Worm (Caenorhabditis elegans) whole organism, L4 larva: ENCODE results near the gene T26C12.1.
A peak's percentile ranks its signal among the peaks of the same experiment; 100 is the strongest.

ENCODE experiments used
- F26F4.8 ChIP-seq: fragments of 200-800 bp; sonication (Bioruptor generic); conservative IDR thresholded peaks from 2 replicates; pipeline ENCODE4 v1.3.6; 2022; ENCODE audit warnings: missing genetic modification characterization, missing compliant biosample characterization
- T20F7.1 ChIP-seq: fragments of 200-800 bp; sonication (Bioruptor generic); optimal IDR thresholded peaks from 2 replicates; lab custom pipeline; 2018; ENCODE audit warnings: mild to moderate bottlenecking, missing genetic modification characterization, missing compliant biosample characterization
- Y48G9A.11 ChIP-seq: fragments of 200-800 bp; sonication (Bioruptor generic); IDR thresholded peaks from 2 replicates; pipeline ENCODE4 v1.3.6; 2022; ENCODE audit warnings: missing genetic modification reagents, missing genetic modification characterization, missing compliant biosample characterization
- Y75B8A.6 ChIP-seq: fragments of 200-800 bp; sonication (Bioruptor generic); IDR thresholded peaks from 2 replicates; pipeline ENCODE4 v1.3.6; 2022; ENCODE audit warnings: missing genetic modification reagents, missing genetic modification characterization, missing compliant biosample characterization
- aly-2 ChIP-seq: sonication (generic microtip); optimal IDR thresholded peaks from 2 replicates; lab custom pipeline; 2018; ENCODE audit warnings: missing biosample characterization, missing genetic modification characterization
- ama-1 ChIP-seq: fragments of 150-350 bp; optimal IDR thresholded peaks from 2 replicates; lab custom pipeline; 2014; ENCODE audit warnings: inconsistent platforms, mixed read lengths
- arid-1 ChIP-seq: fragments of 200-800 bp; sonication (Bioruptor generic); conservative IDR thresholded peaks from 2 replicates; pipeline ENCODE4 v1.3.6; 2022; ENCODE audit warnings: missing genetic modification reagents, missing genetic modification characterization, missing compliant biosample characterization
- ceh-28 ChIP-seq: fragments of 150-350 bp; optimal IDR thresholded peaks from 2 replicates; lab custom pipeline; 2014; ENCODE audit warnings: missing biosample characterization, missing genetic modification reagents, missing genetic modification characterization
- ceh-32 ChIP-seq: sonication (generic microtip); optimal IDR thresholded peaks from 2 replicates; lab custom pipeline; 2016; ENCODE audit warnings: mild to moderate bottlenecking, missing genetic modification characterization, missing compliant biosample characterization; ENCODE audit not compliant: poor library complexity
- ceh-44 ChIP-seq: fragments of 200-800 bp; sonication (Bioruptor generic); IDR thresholded peaks from 2 replicates; pipeline ENCODE4 v1.3.6; 2022; ENCODE audit warnings: missing genetic modification reagents, missing genetic modification characterization, missing compliant biosample characterization
- ceh-82 ChIP-seq: sonication (generic microtip); optimal IDR thresholded peaks from 2 replicates; lab custom pipeline; 2017; ENCODE audit warnings: missing biosample characterization, missing genetic modification characterization
- ces-1 ChIP-seq: fragments of 150-350 bp; sonication (generic microtip); optimal IDR thresholded peaks from 4 replicates; lab custom pipeline; 2014; ENCODE audit warnings: missing biosample characterization, missing genetic modification reagents, missing genetic modification characterization
- daf-19 ChIP-seq: fragments of 200-800 bp; sonication (Bioruptor generic); conservative IDR thresholded peaks from 2 replicates; pipeline ENCODE4 v1.3.6; 2022; ENCODE audit warnings: missing genetic modification characterization, missing compliant biosample characterization
- dmd-9 ChIP-seq: fragments of 200-800 bp; sonication (Bioruptor generic); IDR thresholded peaks from 2 replicates; pipeline ENCODE4 v1.3.6; 2022; ENCODE audit warnings: missing genetic modification reagents, missing genetic modification characterization, missing compliant biosample characterization
- fos-1 ChIP-seq: fragments of 150-350 bp; optimal IDR thresholded peaks from 2 replicates; lab custom pipeline; 2014; ENCODE audit warnings: missing biosample characterization, missing genetic modification characterization
- hif-1 ChIP-seq, 2 experiments: sonication (generic microtip); optimal IDR thresholded peaks; 2 replicates each; lab custom pipeline; 2016 to 2017; ENCODE audit warnings: missing compliant biosample characterization in 2 of 2, missing genetic modification characterization in 2 of 2, missing genetic modification reagents in 2 of 2, missing genotype in 2 of 2, mild to moderate bottlenecking in 1 of 2
- hlh-11 ChIP-seq: fragments of 200-800 bp; sonication (Bioruptor generic); optimal IDR thresholded peaks from 2 replicates; lab custom pipeline; 2018; ENCODE audit warnings: mild to moderate bottlenecking, missing genetic modification characterization, missing compliant biosample characterization
- hlh-30 ChIP-seq: sonication (generic microtip); optimal IDR thresholded peaks from 2 replicates; lab custom pipeline; 2017; ENCODE audit warnings: antibody characterized with exemption, mild to moderate bottlenecking, missing genetic modification characterization, missing compliant biosample characterization; ENCODE audit not compliant: insufficient read depth
- hmg-1.1 ChIP-seq: fragments of 200-800 bp; sonication (Bioruptor generic); IDR thresholded peaks from 2 replicates; pipeline ENCODE4 v1.3.6; 2022; ENCODE audit warnings: missing genetic modification reagents, missing genetic modification characterization, missing compliant biosample characterization
- jun-1 ChIP-seq: fragments of 150-350 bp; optimal IDR thresholded peaks from 2 replicates; lab custom pipeline; 2014; ENCODE audit warnings: missing biosample characterization, missing genetic modification reagents, missing genetic modification characterization
- lim-7 ChIP-seq: fragments of 200-800 bp; sonication (Bioruptor generic); IDR thresholded peaks from 2 replicates; pipeline ENCODE4 v1.3.6; 2022; ENCODE audit warnings: missing genetic modification characterization, missing compliant biosample characterization
- lin-39 ChIP-seq: fragments of 150-350 bp; optimal IDR thresholded peaks from 2 replicates; lab custom pipeline; 2014; ENCODE audit warnings: missing biosample characterization, missing genetic modification reagents, missing genetic modification characterization
- lsy-2 ChIP-seq, 2 experiments: fragments of 150-350 bp in 1 of 2; sonication (generic microtip) in 1 of 2; optimal IDR thresholded peaks; 2 replicates each; lab custom pipeline; 2014 to 2017; ENCODE audit warnings: missing biosample characterization in 2 of 2, missing genetic modification characterization in 2 of 2
- madf-5 ChIP-seq, 2 experiments: fragments of 200-800 bp; sonication (Bioruptor generic); IDR thresholded peaks; 2 replicates each; pipeline ENCODE4 v1.3.6; 2022; ENCODE audit warnings: missing compliant biosample characterization in 2 of 2, missing genetic modification characterization in 2 of 2
- madf-9 ChIP-seq: fragments of 200-800 bp; sonication (Bioruptor generic); conservative IDR thresholded peaks from 2 replicates; pipeline ENCODE4 v1.3.6; 2022; ENCODE audit warnings: missing genetic modification reagents, missing genetic modification characterization, missing compliant biosample characterization
- mdl-1 ChIP-seq, 2 experiments: fragments of 150-350 bp in 1 of 2; sonication (generic microtip) in 1 of 2; optimal IDR thresholded peaks; 2 replicates each; lab custom pipeline; 2014 to 2017; ENCODE audit warnings: missing biosample characterization in 2 of 2, missing genetic modification characterization in 2 of 2
- mdt-29 ChIP-seq: fragments of 200-800 bp; sonication (Bioruptor generic); IDR thresholded peaks from 2 replicates; pipeline ENCODE4 v1.3.6; 2022; ENCODE audit warnings: missing genetic modification reagents, missing genetic modification characterization, missing compliant biosample characterization
- mep-1 ChIP-seq: fragments of 150-350 bp; sonication (generic microtip); optimal IDR thresholded peaks from 3 replicates; lab custom pipeline; 2014; ENCODE audit warnings: missing biosample characterization, missing genetic modification characterization
- mxl-2 ChIP-seq: fragments of 200-800 bp; sonication (Bioruptor generic); conservative IDR thresholded peaks from 2 replicates; pipeline ENCODE4 v1.3.6; 2022; ENCODE audit warnings: missing genetic modification reagents, missing genetic modification characterization, missing compliant biosample characterization
- nhr-10 ChIP-seq: fragments of 150-350 bp; optimal IDR thresholded peaks from 2 replicates; lab custom pipeline; 2014; ENCODE audit warnings: missing biosample characterization, missing genetic modification characterization
- nhr-102 ChIP-seq: sonication (generic microtip); optimal IDR thresholded peaks from 2 replicates; lab custom pipeline; 2016; ENCODE audit warnings: mild to moderate bottlenecking, missing genetic modification characterization, moderate library complexity, missing compliant biosample characterization
- nhr-25 ChIP-seq: sonication (generic microtip); optimal IDR thresholded peaks from 2 replicates; lab custom pipeline; 2017; ENCODE audit warnings: missing genetic modification characterization, mild to moderate bottlenecking, missing compliant biosample characterization, antibody characterized with exemption, moderate library complexity, borderline replicate concordance; ENCODE audit not compliant: insufficient read depth
- nhr-28 ChIP-seq: fragments of 150-350 bp; optimal IDR thresholded peaks from 2 replicates; lab custom pipeline; 2014; ENCODE audit warnings: missing biosample characterization, missing genetic modification characterization
- nhr-42 ChIP-seq: fragments of 200-800 bp; sonication (Bioruptor generic); IDR thresholded peaks from 2 replicates; pipeline ENCODE4 v1.3.6; 2022; ENCODE audit warnings: missing genetic modification characterization, missing compliant biosample characterization
- nhr-6 ChIP-seq: fragments of 150-350 bp; optimal IDR thresholded peaks from 2 replicates; lab custom pipeline; 2014; ENCODE audit warnings: missing biosample characterization, missing genetic modification characterization
- nhr-76 ChIP-seq: fragments of 150-350 bp; optimal IDR thresholded peaks from 2 replicates; lab custom pipeline; 2014; ENCODE audit warnings: missing biosample characterization, missing genetic modification characterization
- nhr-77 ChIP-seq: fragments of 150-350 bp; optimal IDR thresholded peaks from 2 replicates; lab custom pipeline; 2014; ENCODE audit warnings: missing biosample characterization, missing genetic modification characterization
- pha-4 ChIP-seq, 2 experiments: fragments of 150-350 bp in 1 of 2; fragments of 200-800 bp in 1 of 2; sonication (Bioruptor generic) in 1 of 2; IDR thresholded peaks in 1 of 2; optimal IDR thresholded peaks in 1 of 2; 2 replicates each; pipeline versions ENCODE4 v1.3.6 to Lab custom; 2014 to 2022; ENCODE audit warnings: missing genetic modification characterization in 2 of 2, missing genetic modification reagents in 2 of 2, missing biosample characterization in 1 of 2, missing compliant biosample characterization in 1 of 2
- pqm-1 ChIP-seq: sonication (generic microtip); optimal IDR thresholded peaks from 2 replicates; lab custom pipeline; 2017; ENCODE audit warnings: missing biosample characterization, missing genetic modification characterization
- saeg-2 ChIP-seq: fragments of 200-800 bp; sonication (Bioruptor generic); IDR thresholded peaks from 2 replicates; pipeline ENCODE4 v1.3.6; 2022; ENCODE audit warnings: missing genetic modification reagents, missing genetic modification characterization, missing compliant biosample characterization
- sdz-12 ChIP-seq: fragments of 200-800 bp; sonication (Bioruptor generic); optimal IDR thresholded peaks from 2 replicates; lab custom pipeline; 2018; ENCODE audit warnings: mild to moderate bottlenecking, missing genetic modification characterization, missing compliant biosample characterization
- set-16 ChIP-seq: fragments of 200-800 bp; sonication (Bioruptor generic); IDR thresholded peaks from 2 replicates; pipeline ENCODE4 v1.3.6; 2022; ENCODE audit warnings: missing genetic modification reagents, missing genetic modification characterization, missing compliant biosample characterization
- snpc-1.2 ChIP-seq: fragments of 200-800 bp; sonication (Bioruptor generic); IDR thresholded peaks from 2 replicates; pipeline ENCODE4 v1.3.6; 2022; ENCODE audit warnings: missing genetic modification reagents, missing genetic modification characterization, missing compliant biosample characterization
- snpc-4 ChIP-seq: fragments of 150-350 bp; optimal IDR thresholded peaks from 2 replicates; lab custom pipeline; 2014; ENCODE audit warnings: missing biosample characterization, missing genetic modification characterization
- spr-3 ChIP-seq: fragments of 200-800 bp; sonication (Bioruptor generic); optimal IDR thresholded peaks from 2 replicates; lab custom pipeline; 2018; ENCODE audit warnings: mild to moderate bottlenecking, missing genetic modification characterization, missing compliant biosample characterization
- unc-130 ChIP-seq: sonication (generic microtip); optimal IDR thresholded peaks from 2 replicates; lab custom pipeline; 2016; ENCODE audit warnings: missing genetic modification reagents, missing genetic modification characterization, missing compliant biosample characterization
- unc-62 ChIP-seq, 3 experiments: fragments of 150-350 bp in 1 of 3; sonication (generic microtip); optimal IDR thresholded peaks in 2 of 3; peaks in 1 of 3; 1 replicate in 1 of 3; 2 replicates in 2 of 3; lab custom pipeline; 2014 to 2017; ENCODE audit warnings: missing biosample characterization in 3 of 3, missing genetic modification characterization in 3 of 3, missing genetic modification reagents in 3 of 3, missing genotype in 1 of 3
- vab-7 ChIP-seq: fragments of 200-800 bp; sonication (Bioruptor generic); IDR thresholded peaks from 2 replicates; pipeline ENCODE4 v1.3.6; 2022; ENCODE audit warnings: missing genetic modification reagents, missing genetic modification characterization, missing compliant biosample characterization
- zag-1 ChIP-seq: fragments of 150-350 bp; optimal IDR thresholded peaks from 2 replicates; lab custom pipeline; 2014; ENCODE audit warnings: missing biosample characterization, missing genetic modification characterization
- zip-11 ChIP-seq: fragments of 200-800 bp; sonication (Bioruptor generic); IDR thresholded peaks from 2 replicates; pipeline ENCODE4 v1.3.6; 2022; ENCODE audit warnings: missing genetic modification characterization, missing compliant biosample characterization

The T26C12.1 gene

ce11 chrIV:3233429-3233885 is 25.3 kb upstream of the T26C12.1 start (continued):
- TF ChIP-seq lin-39 (no peak), lsy-2 (tag; optimal IDR thresholded peaks at IDR 0.05; lab: Kevin White, UChicago) (peak in 1 of 2 experiments; percentile 16), arid-1 (GFP tag; lab: Robert Waterston, UW) (no peak), nhr-28 (tag; lab: Kevin White, UChicago) (peak; percentile 59), ama-1 (lab: Kevin White, UChicago) (peak; percentile 7), daf-19 (no peak), madf-5 (GFP tag; IDR thresholded peaks at IDR 0.05; lab: Robert Waterston, UW) (0 out of 4 replicates have a peak, but pooled peaks of 1 of the 2 experiments have one; percentile 46), nhr-77 (tag; lab: Kevin White, UChicago) (no peak), lim-7 (no peak), unc-130 (GFP tag; lab: Kevin White, UChicago) (no peak), Y48G9A.11 (GFP tag; lab: Robert Waterston, UW) (no peak), ceh-28 (tag; lab: Kevin White, UChicago) (no peak), F26F4.8 (GFP tag; lab: Robert Waterston, UW) (no peak), nhr-102 (no peak), saeg-2 (0 out of 2 replicates have a peak, but pooled peaks have one; percentile 63), nhr-10 (tag; lab: Kevin White, UChicago) (no peak), spr-3 (GFP tag; lab: Kevin White, UChicago) (no peak), T20F7.1 (no peak), sdz-12 (GFP tag; lab: Kevin White, UChicago) (no peak), nhr-42 (GFP tag; lab: Robert Waterston, UW) (no peak), snpc-1.2 (GFP tag; lab: Robert Waterston, UW) (no peak), fos-1 (no peak), ceh-82 (tag; lab: Kevin White, UChicago) (no peak), mdl-1 (tag; optimal IDR thresholded peaks at IDR 0.05; lab: Kevin White, UChicago) (peak in 1 of 2 experiments; percentile 56), nhr-6 (tag; lab: Kevin White, UChicago) (no peak), unc-62 (GFP tag; optimal IDR thresholded peaks at IDR 0.05 in 1 of 2; lab: Kevin White, UChicago) (peak in 1 of 2 experiments; percentile 79), unc-62 (tag; optimal IDR thresholded peaks at IDR 0.05; lab: Kevin White, UChicago) (no peak), ces-1 (GFP tag; lab: Kevin White, UChicago) (no peak), pqm-1 (tag; lab: Kevin White, UChicago) (no peak), ceh-44 (GFP tag; lab: Robert Waterston, UW) (no peak), hlh-30 (tag; lab: Kevin White, UChicago) (peak; percentile 21), set-16 (GFP tag; lab: Robert Waterston, UW) (peak; percentile 79), nhr-76 (no peak), hlh-11 (tag; lab: Kevin White, UChicago) (peak; percentile 85), pha-4 (GFP tag; IDR thresholded peaks at IDR 0.05; lab: Robert Waterston, UW) (peak; percentile 72; the same call in 1 of the 2 replicates), pha-4 (tag; optimal IDR thresholded peaks at IDR 0.05; lab: Kevin White, UChicago) (no peak), snpc-4 (tag; lab: Kevin White, UChicago) (no peak), mxl-2 (GFP tag; lab: Robert Waterston, UW) (no peak), aly-2 (tag; lab: Kevin White, UChicago) (no peak), zag-1 (tag; lab: Kevin White, UChicago) (no peak), dmd-9 (no peak), ceh-32 (tag; lab: Kevin White, UChicago) (no peak), jun-1 (no peak), nhr-25 (tag; lab: Kevin White, UChicago) (peak; percentile 56), vab-7 (GFP tag; lab: Robert Waterston, UW) (no peak), Y75B8A.6 (GFP tag; lab: Robert Waterston, UW) (no peak), hif-1 (tag; optimal IDR thresholded peaks at IDR 0.05; lab: Kevin White, UChicago) (peak in 1 of 2 experiments; percentile 20), hmg-1.1 (GFP tag; lab: Robert Waterston, UW) (peak; percentile 53; the same call in 1 of the 2 replicates), zip-11 (GFP tag; lab: Robert Waterston, UW) (no peak), mdt-29 (GFP tag; lab: Robert Waterston, UW) (0 out of 2 replicates have a peak, but pooled peaks have one; percentile 20), madf-9 (GFP tag; lab: Robert Waterston, UW) (no peak), mep-1 (tag; lab: Kevin White, UChicago) (peak; percentile 53)
